Worm (Caenorhabditis elegans): Measurements from ENCODE around the gene C17B7.12.

The C17B7.12 gene

DNA sequence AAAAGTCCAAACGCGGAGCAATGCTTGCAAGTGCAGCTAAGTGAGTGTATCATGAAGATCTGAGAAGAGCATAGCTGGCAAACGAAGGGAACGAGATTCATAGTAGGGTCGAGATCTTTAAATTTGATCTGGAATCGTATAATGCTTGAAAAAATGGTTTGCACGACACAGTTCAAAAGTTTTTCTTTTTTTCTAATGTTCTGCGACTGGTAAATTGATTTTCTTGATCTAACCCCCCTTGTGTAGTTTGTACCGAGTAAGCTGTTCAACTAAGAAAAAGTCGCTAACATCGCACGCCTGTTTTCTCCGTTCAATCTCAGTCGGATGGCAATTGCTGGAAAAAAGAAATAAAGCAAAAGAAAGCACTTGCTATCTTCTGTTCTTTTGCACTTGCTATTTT is 32.6 kb upstream of the C17B7.12 start, which contains the start of gene C17B7.14:
Gene C17B7.14 (minus strand): TSS at position 101 of the 400 bp plus-strand sequence.
- TF ChIP-seq efl-3 (GFP tag; optimal IDR thresholded peaks at IDR 0.05), result no peak
- TF ChIP-seq ztf-4 (tag; optimal IDR thresholded peaks at IDR 0.05), result no peak
- no peak for TF ChIP-seq elt-2 (tag; optimal IDR thresholded peaks at IDR 0.05)
- TF ChIP-seq pqm-1 (tag; optimal IDR thresholded peaks at IDR 0.05), result no peak
- TF ChIP-seq zip-4 (GFP tag; optimal IDR thresholded peaks at IDR 0.05), result no peak
- no peak for TF ChIP-seq tbx-2 (tag; optimal IDR thresholded peaks at IDR 0.05)
- TF ChIP-seq zag-1 (tag; optimal IDR thresholded peaks at IDR 0.05), result no peak
- no peak for TF ChIP-seq C04F5.9 (tag; optimal IDR thresholded peaks at IDR 0.05)
- TF ChIP-seq nhr-85 (tag), result no peak
- no peak for TF ChIP-seq hlh-4 (tag; optimal IDR thresholded peaks at IDR 0.05)
- no peak for TF ChIP-seq pax-3 (tag; optimal IDR thresholded peaks at IDR 0.05)
- no peak for TF ChIP-seq C34B4.2 (tag; optimal IDR thresholded peaks at IDR 0.05)
- no peak for TF ChIP-seq nhr-12 (tag; optimal IDR thresholded peaks at IDR 0.05)
- TF ChIP-seq lin-15B (tag; optimal IDR thresholded peaks at IDR 0.05), result no peak
- no peak for TF ChIP-seq nhr-71 (tag; optimal IDR thresholded peaks at IDR 0.05)
- no peak for TF ChIP-seq sptf-1 (tag; optimal IDR thresholded peaks at IDR 0.05)
- TF ChIP-seq elt-3 (tag; optimal IDR thresholded peaks at IDR 0.05), result no peak
- no peak for TF ChIP-seq egl-13 (tag; optimal IDR thresholded peaks at IDR 0.05)
- TF ChIP-seq unc-62 (GFP tag; optimal IDR thresholded peaks at IDR 0.05), result no peak
- TF ChIP-seq nhr-76 (tag; optimal IDR thresholded peaks at IDR 0.05), result no peak

DNA sequence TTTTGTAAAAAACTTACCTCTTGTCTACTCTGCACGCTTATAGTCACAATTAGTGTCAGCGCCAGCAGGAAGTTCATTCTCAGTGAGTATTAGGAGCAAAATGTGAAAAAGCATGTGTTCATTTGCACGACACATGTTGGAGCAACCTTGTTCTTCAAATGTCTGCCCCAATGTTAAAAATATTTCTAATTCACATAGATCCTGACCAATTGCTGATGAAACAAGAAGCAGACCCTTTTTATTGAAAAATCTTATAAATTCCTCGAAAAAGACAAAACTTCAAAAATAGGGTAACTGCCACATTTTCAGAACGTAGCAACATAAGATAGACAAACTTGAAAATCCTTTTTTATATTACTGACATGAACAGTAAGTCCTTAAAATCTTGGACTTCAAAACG is 28.8 kb upstream of the C17B7.12 start, which contains the start of gene C17B7.8:
Gene C17B7.8 (minus strand): TSS at position 101 of the 400 bp plus-strand sequence.
- TF ChIP-seq irx-1 (tag; optimal IDR thresholded peaks at IDR 0.05) (no peak), efl-3 (GFP tag; optimal IDR thresholded peaks at IDR 0.05) (no peak), pax-3 (tag; optimal IDR thresholded peaks at IDR 0.05) (no peak), lin-35 (GFP tag; optimal IDR thresholded peaks at IDR 0.05) (no peak), pag-3 (tag; optimal IDR thresholded peaks at IDR 0.05; ENCODE audit: borderline replicate concordance, insufficient read depth) (no peak), zag-1 (tag; optimal IDR thresholded peaks at IDR 0.05) (no peak), ces-1 (GFP tag; optimal IDR thresholded peaks at IDR 0.05) (no peak), aha-1 (tag; optimal IDR thresholded peaks at IDR 0.05) (no peak), tbx-2 (tag; optimal IDR thresholded peaks at IDR 0.05) (no peak), elt-2 (tag; optimal IDR thresholded peaks at IDR 0.05) (no peak), F16B12.6 (tag; optimal IDR thresholded peaks at IDR 0.05) (no peak), dpl-1 (GFP tag; optimal IDR thresholded peaks at IDR 0.05) (no peak), lin-39 (tag; optimal IDR thresholded peaks at IDR 0.05) (no peak), nhr-84 (tag; optimal IDR thresholded peaks at IDR 0.05) (no peak), unc-86 (tag; optimal IDR thresholded peaks at IDR 0.05) (no peak)

- no peak for TF ChIP-seq mep-1 (tag; optimal IDR thresholded peaks at IDR 0.05)
- TF ChIP-seq unc-62 (GFP tag; optimal IDR thresholded peaks at IDR 0.05), result no peak
- no peak for TF ChIP-seq swsn-7 (tag; optimal IDR thresholded peaks at IDR 0.05)
- TF ChIP-seq lsy-2 (tag; optimal IDR thresholded peaks at IDR 0.05), result no peak
- TF ChIP-seq fkh-4 (tag; optimal IDR thresholded peaks at IDR 0.05; ENCODE audit: borderline replicate concordance), result no peak
- no peak for TF ChIP-seq pqm-1 (tag; optimal IDR thresholded peaks at IDR 0.05)
- no peak for TF ChIP-seq snu-23 (GFP tag; optimal IDR thresholded peaks at IDR 0.05)
- no peak for TF ChIP-seq mef-2 (tag; optimal IDR thresholded peaks at IDR 0.05)
- no peak for TF ChIP-seq unc-30 (tag; optimal IDR thresholded peaks at IDR 0.05)
- TF ChIP-seq nhr-19 (GFP tag; conservative IDR thresholded peaks at IDR 0.05), result no peak
Observed at ce11 chrV:3332023-3332422, 21.0 kb upstream of the C17B7.12 start, which contains the start of gene C17B7.9. TSS of gene C17B7.9 (minus strand) at chrV:3332123.

ce11 chrV:3333334-3333733 is 19.7 kb upstream of the C17B7.12 start, which contains the start of gene C17B7.5:
TSS of gene C17B7.5 (plus strand) at chrV:3333634.
- TF ChIP-seq lin-39 (tag; optimal IDR thresholded peaks at IDR 0.05), result no peak
- no peak for TF ChIP-seq C04F5.9 (tag; optimal IDR thresholded peaks at IDR 0.05)
- no peak for TF ChIP-seq unc-130 (tag; optimal IDR thresholded peaks at IDR 0.05)
- TF ChIP-seq ztf-4 (tag; optimal IDR thresholded peaks at IDR 0.05), result no peak
- no peak for TF ChIP-seq ceh-90 (tag; optimal IDR thresholded peaks at IDR 0.05)
- TF ChIP-seq fkh-8 (tag; optimal IDR thresholded peaks at IDR 0.05), result no peak
- TF ChIP-seq alr-1 (tag; optimal IDR thresholded peaks at IDR 0.05; ENCODE audit: borderline replicate concordance), result no peak
- no peak for TF ChIP-seq Y116A8C.19 (tag; optimal IDR thresholded peaks at IDR 0.05; ENCODE audit: borderline replicate concordance)
- no peak for TF ChIP-seq tbx-2 (tag; optimal IDR thresholded peaks at IDR 0.05)
- TF ChIP-seq nhr-90 (tag; optimal IDR thresholded peaks at IDR 0.05; ENCODE audit: poor library complexity), result no peak
- TF ChIP-seq efl-1 (optimal IDR thresholded peaks at IDR 0.05), result no peak
- no peak for TF ChIP-seq efl-1 (GFP tag; optimal IDR thresholded peaks at IDR 0.05 in 1 of 2)
- TF ChIP-seq isw-1 (GFP tag; IDR thresholded peaks at IDR 0.05), result no peak
- TF ChIP-seq nhr-76 (tag; optimal IDR thresholded peaks at IDR 0.05), result no peak
- TF ChIP-seq ceh-88 (GFP tag; IDR thresholded peaks at IDR 0.05), result no peak
- no peak for TF ChIP-seq zip-4 (GFP tag; optimal IDR thresholded peaks at IDR 0.05)
- no peak for TF ChIP-seq pax-3 (tag; optimal IDR thresholded peaks at IDR 0.05)
- no peak for TF ChIP-seq tlp-1 (tag; optimal IDR thresholded peaks at IDR 0.05)

Data from whole organism, L1 larva.